Worm (Caenorhabditis elegans): ENCODE data around the gene F41F3.1.

DNA sequence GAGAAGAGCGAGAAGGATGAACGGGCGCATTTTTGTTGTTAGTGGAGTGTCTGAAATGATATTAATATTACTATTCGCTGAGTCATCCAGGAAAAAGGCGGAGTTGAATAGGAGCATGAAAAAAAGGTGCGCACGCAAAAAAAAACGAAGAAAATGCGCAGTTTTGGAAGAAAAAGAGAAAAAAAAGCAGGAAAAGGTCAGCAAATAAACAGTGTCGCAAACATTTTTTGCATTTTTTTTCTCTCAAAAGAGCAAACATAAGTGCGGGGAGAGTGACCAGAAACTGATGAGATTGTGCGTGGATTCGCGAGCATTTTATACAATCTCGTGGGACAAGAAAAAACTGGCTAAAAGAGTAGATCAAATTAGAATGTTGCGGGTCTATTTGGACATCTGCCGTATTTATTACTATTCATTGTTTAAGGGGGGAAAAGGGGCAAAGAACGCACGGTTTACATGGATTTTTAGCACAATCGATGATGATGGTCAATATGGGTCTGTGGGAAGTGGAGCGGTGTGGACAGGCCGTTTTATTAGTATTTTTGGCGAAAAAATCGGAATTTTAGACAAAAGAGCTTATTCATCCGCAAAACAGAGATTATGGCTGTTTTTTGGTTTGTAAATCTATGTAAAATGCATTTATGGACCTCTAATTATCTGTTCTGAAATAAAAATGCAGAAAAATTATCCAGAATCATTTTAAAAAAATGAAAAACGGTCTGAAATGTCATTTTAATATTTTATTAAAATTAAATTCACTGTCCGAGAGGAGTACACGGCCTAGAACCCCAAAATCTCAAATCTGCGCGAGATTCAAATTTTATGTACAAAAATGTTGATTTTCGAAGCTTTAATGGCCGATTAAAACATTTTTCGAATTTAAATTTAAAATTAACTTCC, 38.3 kb downstream of the F41F3.1 start, which contains the start of gene cpg-8:
- TF ChIP-seq unc-62 (GFP tag; optimal IDR thresholded peaks at IDR 0.05) (no peak), lin-39 (tag; optimal IDR thresholded peaks at IDR 0.05) (no peak), nhr-28 (tag; optimal IDR thresholded peaks at IDR 0.05) (no peak), snpc-4 (tag; optimal IDR thresholded peaks at IDR 0.05) (no peak), aha-1 (tag; optimal IDR thresholded peaks at IDR 0.05) (no peak), fos-1 (tag; optimal IDR thresholded peaks at IDR 0.05) (no peak), ztf-11 (tag; optimal IDR thresholded peaks at IDR 0.05) (no peak), ceh-90 (tag; optimal IDR thresholded peaks at IDR 0.05) (no peak)

All from whole organism, L1 larva.